Worm (Caenorhabditis elegans) whole organism, L3 larva: ENCODE data around the gene Y11D7A.8.

Experiments
- fkh-10 ChIP-seq: sonication (generic microtip); optimal IDR thresholded peaks from 2 replicates; lab custom pipeline; 2017; ENCODE audit warnings: missing biosample characterization, missing genetic modification reagents, missing genetic modification characterization
- nhr-76 ChIP-seq: fragments of 150-350 bp; sonication (generic microtip); optimal IDR thresholded peaks from 5 replicates; lab custom pipeline; 2014; ENCODE audit warnings: missing biosample characterization, missing genetic modification characterization
- nhr-77 ChIP-seq: fragments of 150-350 bp; optimal IDR thresholded peaks from 2 replicates; lab custom pipeline; 2014; ENCODE audit warnings: missing biosample characterization, missing genetic modification characterization
- snpc-4 ChIP-seq: fragments of 150-350 bp; optimal IDR thresholded peaks from 2 replicates; lab custom pipeline; 2014; ENCODE audit warnings: missing biosample characterization, missing genetic modification characterization
- zag-1 ChIP-seq: fragments of 150-350 bp; optimal IDR thresholded peaks from 2 replicates; lab custom pipeline; 2014; ENCODE audit warnings: missing biosample characterization, missing genetic modification characterization

ce11 chrIV:9263812-9264320 lies 12.7 kb downstream of the Y11D7A.8 start, which contains the start of gene flh-1:
- TF ChIP-seq snpc-4 (tag; lab: Kevin White, UChicago) (no peak), fkh-10 (no peak), zag-1 (tag; lab: Kevin White, UChicago) (no peak), nhr-76 (no peak), nhr-77 (no peak)
